Worm (Caenorhabditis elegans) whole organism, L4/young adult: ENCODE data around the gene K05F1.9.

Experiments
- W03F9.2 ChIP-seq: fragments of 150-350 bp; optimal IDR thresholded peaks from 2 replicates; lab custom pipeline; 2014; ENCODE audit warnings: missing biosample characterization, missing genetic modification characterization
- dao-5 ChIP-seq: sonication (generic microtip); optimal IDR thresholded peaks from 2 replicates; lab custom pipeline; 2016; ENCODE audit warnings: missing genotype, missing genetic modification characterization, moderate library complexity, missing compliant biosample characterization

DNA sequence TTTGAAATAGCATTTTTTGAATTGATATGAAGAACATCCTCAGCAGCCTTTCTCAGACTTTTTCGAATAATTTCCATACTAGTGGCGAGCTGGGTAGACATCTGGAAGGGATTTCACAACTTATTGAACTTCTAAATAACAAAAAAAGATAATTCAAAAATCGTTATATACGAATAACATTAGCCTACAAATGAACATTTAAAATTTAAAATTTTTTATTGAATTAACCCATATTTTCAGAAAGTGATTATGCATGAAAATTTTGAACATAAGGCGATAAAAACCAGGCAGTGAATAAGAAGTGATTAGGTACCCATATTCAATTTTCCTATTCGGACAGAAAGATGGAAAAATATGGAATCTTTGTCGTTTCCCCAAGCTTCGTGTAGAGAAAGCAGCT is 27.5 kb upstream of the K05F1.9 start, which contains the start of gene ZK1248.11:
- TF ChIP-seq dao-5 (tag; lab: Kevin White, UChicago) (no peak), W03F9.2 (no peak)
